Fruit fly (Drosophila melanogaster) whole organism, embryonic: ENCODE results near the gene Ca-Ma2d.

ENCODE experiments used
- CG10147 ChIP-seq: fragments of 200-800 bp; sonication (Bioruptor generic); optimal IDR thresholded peaks from 2 replicates; lab custom pipeline; 2019; ENCODE audit warnings: missing biosample characterization, mild to moderate bottlenecking, missing genetic modification characterization, moderate library complexity
- CG10462 ChIP-seq: fragments of 200-800 bp; sonication (Bioruptor generic); optimal IDR thresholded peaks from 2 replicates; lab custom pipeline; 2016; ENCODE audit warnings: missing biosample characterization, missing genetic modification characterization
- CG11456 ChIP-seq: fragments of 200-800 bp; sonication (Bioruptor generic); IDR thresholded peaks from 3 replicates; pipeline ENCODE4 v1.3.6; 2022; ENCODE audit warnings: missing biosample characterization, missing genetic modification characterization
- CG12104 ChIP-seq: fragments of 200-800 bp; sonication (Bioruptor generic); optimal IDR thresholded peaks from 3 replicates; lab custom pipeline; 2016; ENCODE audit warnings: missing biosample characterization, missing genetic modification characterization
- CG12236 ChIP-seq: fragments of 200-800 bp; sonication (Bioruptor generic); optimal IDR thresholded peaks from 2 replicates; lab custom pipeline; 2016; ENCODE audit warnings: missing biosample characterization, missing genetic modification characterization
- CG13424 ChIP-seq: fragments of 200-800 bp; sonication (Bioruptor generic); optimal IDR thresholded peaks from 2 replicates; lab custom pipeline; 2019; ENCODE audit warnings: missing biosample characterization, mild to moderate bottlenecking, missing genetic modification characterization, moderate library complexity
- CG13894 ChIP-seq: fragments of 200-800 bp; sonication (Bioruptor generic); optimal IDR thresholded peaks from 3 replicates; lab custom pipeline; 2018; ENCODE audit warnings: missing biosample characterization, mild to moderate bottlenecking, missing genetic modification characterization, moderate library complexity
- CG14014 ChIP-seq: fragments of 200-800 bp; sonication (Bioruptor generic); IDR thresholded peaks from 2 replicates; pipeline ENCODE4 v1.3.6; 2022; ENCODE audit warnings: missing biosample characterization, missing genetic modification characterization
- CG15269 ChIP-seq: fragments of 200-800 bp; sonication (Bioruptor generic); optimal IDR thresholded peaks from 2 replicates; lab custom pipeline; 2018; ENCODE audit warnings: missing biosample characterization, mild to moderate bottlenecking, missing genetic modification characterization, moderate library complexity
- CG16813 ChIP-seq: fragments of 200-800 bp; sonication (Bioruptor generic); IDR thresholded peaks from 3 replicates; pipeline ENCODE4 v1.3.6; 2022; ENCODE audit warnings: missing biosample characterization, missing genetic modification characterization; ENCODE audit not compliant: partially characterized antibody
- CG18011 ChIP-seq: fragments of 200-800 bp; sonication (Bioruptor generic); optimal IDR thresholded peaks from 2 replicates; lab custom pipeline; 2017; ENCODE audit warnings: missing biosample characterization, missing genetic modification characterization, mild to moderate bottlenecking, moderate library complexity, missing genotype
- CG18619 ChIP-seq: fragments of 200-800 bp; sonication (Bioruptor generic); optimal IDR thresholded peaks from 3 replicates; lab custom pipeline; 2017; ENCODE audit warnings: missing biosample characterization, mild to moderate bottlenecking, missing genetic modification characterization
- CG2678 ChIP-seq: fragments of 200-800 bp; sonication (Bioruptor generic); optimal IDR thresholded peaks from 3 replicates; lab custom pipeline; 2019; ENCODE audit warnings: missing biosample characterization, mild to moderate bottlenecking, missing genetic modification characterization, moderate library complexity
- CG2875 ChIP-seq: fragments of 200-800 bp; sonication (Bioruptor generic); optimal IDR thresholded peaks from 2 replicates; lab custom pipeline; 2017; ENCODE audit warnings: missing biosample characterization, mild to moderate bottlenecking, missing genetic modification characterization, missing genetic modification reagents
- CG31388 ChIP-seq: fragments of 200-800 bp; sonication (Bioruptor generic); optimal IDR thresholded peaks from 2 replicates; lab custom pipeline; 2016; ENCODE audit warnings: missing biosample characterization, missing genetic modification characterization
- CG3281 ChIP-seq: fragments of 200-800 bp; sonication (Bioruptor generic); optimal IDR thresholded peaks from 3 replicates; lab custom pipeline; 2017; ENCODE audit warnings: missing biosample characterization, mild to moderate bottlenecking, missing genetic modification characterization
- CG4282 ChIP-seq: fragments of 200-800 bp; sonication (Bioruptor generic); optimal IDR thresholded peaks from 2 replicates; lab custom pipeline; 2016; ENCODE audit warnings: missing biosample characterization, missing genetic modification characterization
- CG6175 ChIP-seq: fragments of 200-800 bp; sonication (Bioruptor generic); IDR thresholded peaks from 3 replicates; pipeline ENCODE4 v1.3.6; 2022; ENCODE audit warnings: missing biosample characterization, missing genetic modification characterization
- CG7745 ChIP-seq: fragments of 200-800 bp; sonication (Bioruptor generic); optimal IDR thresholded peaks from 2 replicates; lab custom pipeline; 2018; ENCODE audit warnings: missing biosample characterization, mild to moderate bottlenecking, missing genetic modification characterization, moderate library complexity
- CG7963 ChIP-seq: fragments of 200-800 bp; sonication (Bioruptor generic); IDR thresholded peaks from 3 replicates; pipeline ENCODE4 v1.3.6; 2022; ENCODE audit warnings: missing biosample characterization, missing genetic modification characterization; ENCODE audit not compliant: partially characterized antibody
- CG8388 ChIP-seq: fragments of 200-800 bp; sonication (Bioruptor generic); optimal IDR thresholded peaks from 2 replicates; lab custom pipeline; 2019; ENCODE audit warnings: missing biosample characterization, mild to moderate bottlenecking, missing genetic modification characterization, moderate library complexity
- CG8765 ChIP-seq: fragments of 200-800 bp; sonication (Bioruptor generic); IDR thresholded peaks from 2 replicates; pipeline ENCODE4 v1.3.6; 2022; ENCODE audit warnings: missing biosample characterization, missing genetic modification characterization
- Chrac-16 ChIP-seq: fragments of 200-800 bp; sonication (Bioruptor generic); optimal IDR thresholded peaks from 3 replicates; lab custom pipeline; 2016; ENCODE audit warnings: missing biosample characterization, missing genetic modification characterization
- D19A ChIP-seq: fragments of 200-800 bp; optimal IDR thresholded peaks from 3 replicates; lab custom pipeline; 2019; ENCODE audit warnings: missing biosample characterization, mild to moderate bottlenecking, missing genetic modification characterization, moderate library complexity
- Deaf1 ChIP-seq: fragments of 200-800 bp; optimal IDR thresholded peaks from 3 replicates; lab custom pipeline; 2019; ENCODE audit warnings: missing biosample characterization, mild to moderate bottlenecking, missing genetic modification characterization, moderate library complexity
- Doc3 ChIP-seq: fragments of 200-800 bp; sonication (Bioruptor generic); IDR thresholded peaks from 3 replicates; pipeline ENCODE4 v1.3.6; 2022; ENCODE audit warnings: missing biosample characterization, missing genetic modification characterization; ENCODE audit not compliant: partially characterized antibody
- Fer1 ChIP-seq: fragments of 200-800 bp; sonication (Bioruptor generic); optimal IDR thresholded peaks from 2 replicates; lab custom pipeline; 2017; ENCODE audit warnings: missing biosample characterization, mild to moderate bottlenecking, missing genetic modification characterization
- Gsc ChIP-seq: fragments of 200-800 bp; sonication (Bioruptor generic); IDR thresholded peaks from 2 replicates; pipeline ENCODE4 v1.3.6; 2022; ENCODE audit warnings: missing biosample characterization, missing genetic modification characterization
- Hr39 ChIP-seq: fragments of >200 bp; optimal IDR thresholded peaks from 2 replicates; lab custom pipeline; 2017
- MTF-1 ChIP-seq: fragments of 200-800 bp; sonication (Bioruptor generic); optimal IDR thresholded peaks from 2 replicates; lab custom pipeline; 2018; ENCODE audit warnings: missing biosample characterization, mild to moderate bottlenecking, missing genetic modification characterization, borderline replicate concordance
- Mad ChIP-seq: fragments of 200-800 bp; sonication (Bioruptor generic); optimal IDR thresholded peaks from 2 replicates; lab custom pipeline; 2016; ENCODE audit warnings: missing biosample characterization, missing genetic modification characterization
- Opbp ChIP-seq: fragments of 200-800 bp; sonication (Bioruptor generic); IDR thresholded peaks from 3 replicates; pipeline ENCODE4 v1.3.6; 2022; ENCODE audit warnings: missing biosample characterization, missing genetic modification characterization; ENCODE audit not compliant: partially characterized antibody
- Six4 ChIP-seq: fragments of 200-800 bp; sonication (Bioruptor generic); optimal IDR thresholded peaks from 2 replicates; lab custom pipeline; 2016; ENCODE audit warnings: missing biosample characterization, missing genetic modification characterization
- Sox102F ChIP-seq: fragments of 200-800 bp; sonication (Bioruptor generic); optimal IDR thresholded peaks from 2 replicates; lab custom pipeline; 2018; ENCODE audit warnings: missing biosample characterization, mild to moderate bottlenecking, missing genetic modification characterization, moderate library complexity
- Ssrp ChIP-seq: fragments of 200-800 bp; sonication (Bioruptor generic); optimal IDR thresholded peaks from 2 replicates; lab custom pipeline; 2018; ENCODE audit warnings: missing biosample characterization, mild to moderate bottlenecking, missing genetic modification characterization, moderate library complexity
- cad ChIP-seq: fragments of >200 bp; optimal IDR thresholded peaks from 2 replicates; lab custom pipeline; 2017; ENCODE audit warnings: missing biosample characterization, missing genetic modification characterization
- dimm ChIP-seq: fragments of 200-800 bp; sonication (Bioruptor generic); IDR thresholded peaks from 2 replicates; pipeline ENCODE4 v1.3.6; 2022; ENCODE audit warnings: missing biosample characterization, missing genetic modification characterization
- fd102C ChIP-seq: fragments of 200-800 bp; sonication (Bioruptor generic); optimal IDR thresholded peaks from 2 replicates; lab custom pipeline; 2018; ENCODE audit warnings: missing biosample characterization, mild to moderate bottlenecking, missing genetic modification characterization, moderate library complexity
- gsb-n ChIP-seq: fragments of 200-800 bp; sonication (Bioruptor generic); optimal IDR thresholded peaks from 3 replicates; lab custom pipeline; 2018; ENCODE audit warnings: missing biosample characterization, mild to moderate bottlenecking, missing genetic modification characterization
- inv ChIP-seq: fragments of 200-800 bp; sonication (Bioruptor generic); IDR thresholded peaks from 2 replicates; pipeline ENCODE4 v1.3.6; 2022; ENCODE audit warnings: missing biosample characterization, missing genetic modification characterization; ENCODE audit not compliant: partially characterized antibody
- klu ChIP-seq: fragments of 200-800 bp; sonication (Bioruptor generic); IDR thresholded peaks from 2 replicates; pipeline ENCODE4 v1.3.6; 2022; ENCODE audit warnings: missing biosample characterization, missing genetic modification characterization
- onecut ChIP-seq: fragments of 200-800 bp; sonication (Bioruptor generic); IDR thresholded peaks from 2 replicates; pipeline ENCODE4 v1.3.6; 2022; ENCODE audit warnings: missing biosample characterization, missing genetic modification characterization
- org-1 ChIP-seq: fragments of 200-800 bp; sonication (Bioruptor generic); optimal IDR thresholded peaks from 2 replicates; lab custom pipeline; 2017; ENCODE audit warnings: missing biosample characterization, missing genetic modification characterization
- pnt ChIP-seq: fragments of 200-800 bp; sonication (Bioruptor generic); optimal IDR thresholded peaks from 3 replicates; lab custom pipeline; 2016; ENCODE audit warnings: missing biosample characterization, missing genetic modification characterization
- schlank ChIP-seq: fragments of 200-800 bp; sonication (Bioruptor generic); optimal IDR thresholded peaks from 2 replicates; lab custom pipeline; 2018; ENCODE audit warnings: missing biosample characterization, mild to moderate bottlenecking, missing genetic modification characterization
- ssp ChIP-seq: fragments of 200-800 bp; sonication (Bioruptor generic); IDR thresholded peaks from 2 replicates; pipeline ENCODE4 v1.3.6; 2022; ENCODE audit warnings: missing biosample characterization, missing genetic modification characterization
- toy ChIP-seq: fragments of 200-800 bp; sonication (Bioruptor generic); IDR thresholded peaks from 2 replicates; pipeline ENCODE4 v1.3.6; 2022; ENCODE audit warnings: missing biosample characterization, missing genetic modification characterization
- trh ChIP-seq: fragments of 200-800 bp; sonication (Bioruptor generic); optimal IDR thresholded peaks from 2 replicates; lab custom pipeline; 2016; ENCODE audit warnings: missing biosample characterization, missing genetic modification characterization
- yki ChIP-seq: fragments of >200 bp; optimal IDR thresholded peaks from 3 replicates; lab custom pipeline; 2018
- z ChIP-seq: fragments of 200-800 bp; sonication (Bioruptor generic); IDR thresholded peaks from 3 replicates; pipeline ENCODE4 v1.3.6; 2022; ENCODE audit warnings: missing biosample characterization, missing genetic modification characterization

Ca-Ma2d gene

dm6 chr2L:16269232-16270134, 38.2 kb downstream of the Ca-Ma2d start (continued):
- no peak for TF ChIP-seq toy (GFP tag; lab: Robert Waterston, UW)
- TF ChIP-seq Ssrp (tag; lab: Kevin White, UChicago) = no peak
- TF ChIP-seq Deaf1 (tag; lab: Kevin White, UChicago) = peak; percentile 73
- TF ChIP-seq CG18011 (GFP tag; lab: Kevin White, UChicago) = peak; percentile 49
- no peak for TF ChIP-seq trh (GFP tag; lab: Kevin White, UChicago)
- TF ChIP-seq CG8765 = no peak
- peak; percentile 93 for TF ChIP-seq MTF-1 (GFP tag; lab: Kevin White, UChicago)
- peak; percentile 71 for TF ChIP-seq CG13894 (tag; lab: Kevin White, UChicago)
- no peak for TF ChIP-seq dimm
- TF ChIP-seq z (GFP tag; lab: Robert Waterston, UW) = no peak
- TF ChIP-seq Fer1 (GFP tag; lab: Kevin White, UChicago) = peak; percentile 97
- peak; percentile 66 for TF ChIP-seq CG8388 (GFP tag; lab: Kevin White, UChicago)
- TF ChIP-seq Chrac-16 (GFP tag; lab: Kevin White, UChicago) = no peak
- no peak for TF ChIP-seq CG7745 (tag; lab: Kevin White, UChicago)
- TF ChIP-seq CG13424 = peak; percentile 24
- TF ChIP-seq gsb-n (tag; lab: Kevin White, UChicago) = peak; percentile 27
- TF ChIP-seq Gsc (GFP tag; lab: Robert Waterston, UW) = no peak
- TF ChIP-seq CG10147 (GFP tag; lab: Kevin White, UChicago) = no peak
- no peak for TF ChIP-seq fd102C (GFP tag; lab: Kevin White, UChicago)
- TF ChIP-seq Doc3 (GFP tag; lab: Robert Waterston, UW) = no peak
- no peak for TF ChIP-seq Opbp (GFP tag; lab: Robert Waterston, UW)
- peak; percentile 57 for TF ChIP-seq CG15269
- TF ChIP-seq CG12236 (GFP tag; lab: Kevin White, UChicago) = no peak
- TF ChIP-seq Sox102F (GFP tag; lab: Kevin White, UChicago) = no peak
- TF ChIP-seq pnt (GFP tag; lab: Kevin White, UChicago) = no peak
- TF ChIP-seq CG4282 (GFP tag; lab: Kevin White, UChicago) = no peak
- TF ChIP-seq schlank (tag; lab: Kevin White, UChicago) = peak; percentile 88
- peak; percentile 39 for TF ChIP-seq CG18619 (GFP tag; lab: Kevin White, UChicago)
- TF ChIP-seq Mad (GFP tag; lab: Kevin White, UChicago) = peak; percentile 19
- peak; percentile 41 for TF ChIP-seq CG12104 (GFP tag; lab: Kevin White, UChicago)
- TF ChIP-seq CG14014 = no peak
- peak; percentile 66 for TF ChIP-seq CG2678 (tag; lab: Kevin White, UChicago)
- no peak for TF ChIP-seq ssp (GFP tag; lab: Robert Waterston, UW)
- peak; percentile 64 for TF ChIP-seq org-1 (GFP tag; lab: Kevin White, UChicago)
- TF ChIP-seq yki = peak; percentile 46
- no peak for TF ChIP-seq CG31388 (GFP tag; lab: Kevin White, UChicago)
- peak; percentile 15 for TF ChIP-seq D19A (tag; lab: Kevin White, UChicago)
- no peak for TF ChIP-seq CG10462 (GFP tag; lab: Kevin White, UChicago)
- no peak for TF ChIP-seq CG7963 (GFP tag; lab: Robert Waterston, UW)
- TF ChIP-seq inv (GFP tag; lab: Robert Waterston, UW) = no peak
- no peak for TF ChIP-seq cad (GFP tag; lab: Kevin White, UChicago)
- no peak for TF ChIP-seq Hr39 (lab: Kevin White, UChicago)
- no peak for TF ChIP-seq CG16813 (GFP tag; lab: Robert Waterston, UW)
- TF ChIP-seq CG6175 (GFP tag; lab: Robert Waterston, UW) = no peak
- TF ChIP-seq CG3281 (GFP tag; lab: Kevin White, UChicago) = peak; percentile 93
- peak; percentile 21 for TF ChIP-seq Six4 (GFP tag; lab: Kevin White, UChicago)
- no peak for TF ChIP-seq klu (GFP tag; lab: Robert Waterston, UW)
- TF ChIP-seq CG2875 (GFP tag; lab: Kevin White, UChicago) = peak; percentile 88
- TF ChIP-seq onecut = peak; percentile 87
- TF ChIP-seq CG11456 = no peak
